Fruit fly (Drosophila melanogaster): ENCODE results near the gene CG2003.

- no peak for TF ChIP-seq CG8301 (tag; optimal IDR thresholded peaks at IDR 0.05)
- no peak for TF ChIP-seq CG10348 (GFP tag; IDR thresholded peaks at IDR 0.05)
- TF ChIP-seq fd96Ca (GFP tag; IDR thresholded peaks at IDR 0.05), result no peak
- no peak for TF ChIP-seq Ets98B (GFP tag; IDR thresholded peaks at IDR 0.05)
Measured at dm6 chr3R:31939619-31940018, 38.3 kb upstream of the CG2003 start.
